Fruit fly (Drosophila melanogaster): ENCODE results near the gene Pect.
A peak's percentile ranks its signal among the peaks of the same experiment; 100 is the strongest.

Pect gene

DNA sequence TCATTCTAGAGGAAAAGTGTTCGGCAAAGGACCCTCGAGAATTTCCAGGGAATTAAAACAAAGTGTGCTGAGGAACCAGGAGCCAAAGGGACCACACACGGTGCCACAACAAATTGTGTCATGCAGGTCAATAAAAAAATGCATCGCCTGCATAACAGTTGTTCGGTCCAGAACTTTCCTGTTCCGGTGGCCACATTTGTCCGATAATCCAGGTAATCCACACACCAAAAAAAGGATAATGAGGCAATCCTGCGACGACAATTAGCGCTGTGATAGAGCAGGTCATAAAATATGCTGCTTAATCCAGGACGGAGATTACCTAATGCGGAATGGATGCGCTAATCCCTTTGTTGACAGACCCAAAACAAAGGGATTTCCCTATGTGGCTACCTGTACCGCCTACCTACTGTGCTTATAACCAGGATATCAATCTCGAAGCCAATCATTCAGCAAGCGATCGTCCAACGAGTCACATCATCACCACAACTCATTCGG is 25.9 kb downstream of the Pect start, which contains the start of gene CG16815:
CG16815 (plus strand) TSS at position 445 of the 495 bp plus-strand sequence.
- peak in 1 of 2 experiments; percentile 87 for TF ChIP-seq tll (GFP tag; optimal IDR thresholded peaks at IDR 0.05)
- no peak for TF ChIP-seq ap (GFP tag; IDR thresholded peaks at IDR 0.05)
- TF ChIP-seq so (GFP tag; IDR thresholded peaks at IDR 0.05) = no peak
- TF ChIP-seq amos (GFP tag; IDR thresholded peaks at IDR 0.05; ENCODE audit: partially characterized antibody) = no peak
- TF ChIP-seq Kr (GFP tag; optimal IDR thresholded peaks at IDR 0.05) = peak; percentile 77
- peak; percentile 91 for TF ChIP-seq cad (GFP tag; optimal IDR thresholded peaks at IDR 0.05)
- no peak for TF ChIP-seq psq (GFP tag; optimal IDR thresholded peaks at IDR 0.05)
- TF ChIP-seq dpn (GFP tag; optimal IDR thresholded peaks at IDR 0.05) = no peak
- no peak for TF ChIP-seq nau (GFP tag; optimal IDR thresholded peaks at IDR 0.05)
- TF ChIP-seq CG14860 (GFP tag; IDR thresholded peaks at IDR 0.05; ENCODE audit: partially characterized antibody) = no peak
- no peak for TF ChIP-seq sens (GFP tag)
- no peak for TF ChIP-seq pho (GFP tag; optimal IDR thresholded peaks at IDR 0.05)
- peak; percentile 21; the same call in 1 of the 2 replicates for TF ChIP-seq gt (GFP tag; IDR thresholded peaks at IDR 0.05)
- no peak for TF ChIP-seq da (GFP tag; optimal IDR thresholded peaks at IDR 0.05)
- TF ChIP-seq CG17359 (tag; optimal IDR thresholded peaks at IDR 0.05) = no peak
- no peak for TF ChIP-seq Atf3 (GFP tag; optimal IDR thresholded peaks at IDR 0.05)
- no peak for TF ChIP-seq CG1603 (tag; optimal IDR thresholded peaks at IDR 0.05)
- TF ChIP-seq CG15479 (GFP tag; optimal IDR thresholded peaks at IDR 0.05) = peak; percentile 100
- TF ChIP-seq YL-1 (GFP tag; optimal IDR thresholded peaks at IDR 0.05) = no peak
- peak; percentile 59 for TF ChIP-seq twi (tag; optimal IDR thresholded peaks at IDR 0.05)
- no peak for TF ChIP-seq esg (GFP tag; conservative IDR thresholded peaks at IDR 0.05)
- peak; percentile 95 for TF ChIP-seq zen (tag; optimal IDR thresholded peaks at IDR 0.05)
- no peak for TF ChIP-seq Poxn (GFP tag; IDR thresholded peaks at IDR 0.05)
- no peak for TF ChIP-seq CG12744 (GFP tag; optimal IDR thresholded peaks at IDR 0.05)

DNA sequence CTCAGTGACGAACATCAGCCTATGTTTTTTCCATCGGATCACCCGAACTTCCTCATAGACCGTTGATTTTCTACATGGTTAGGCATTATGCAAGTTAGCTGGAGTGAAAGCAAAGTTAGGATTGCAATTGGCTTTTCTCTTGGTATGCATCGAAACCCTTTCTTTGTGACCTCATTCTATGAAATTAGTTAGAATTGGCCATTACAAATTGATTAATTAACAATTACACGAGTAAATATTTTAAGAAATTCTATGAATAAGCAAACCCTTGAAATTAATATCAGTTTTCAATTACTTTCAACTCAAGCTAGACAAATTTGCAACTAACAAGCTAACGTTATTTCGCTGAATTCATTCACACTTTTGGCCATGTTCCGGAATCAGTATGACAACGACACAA is 28.2 kb downstream of the Pect start, which contains the start of gene Prosalpha6T:
Prosalpha6T (plus strand) TSS at position 301 of the 400 bp plus-strand sequence.
- no peak for TF ChIP-seq NK7.1 (GFP tag; optimal IDR thresholded peaks at IDR 0.05)
- TF ChIP-seq D (optimal IDR thresholded peaks at IDR 0.05) = no peak
- TF ChIP-seq D (GFP tag; optimal IDR thresholded peaks at IDR 0.05) = no peak
- no peak for TF ChIP-seq CG2712 (tag; optimal IDR thresholded peaks at IDR 0.05)
- no peak for TF ChIP-seq Scr (GFP tag; IDR thresholded peaks at IDR 0.05; ENCODE audit: partially characterized antibody)
- no peak for TF ChIP-seq Ets65A (GFP tag)
- TF ChIP-seq dm (GFP tag; optimal IDR thresholded peaks at IDR 0.05) = no peak
- no peak for TF ChIP-seq chif (GFP tag; optimal IDR thresholded peaks at IDR 0.05)
- TF ChIP-seq lola (GFP tag; optimal IDR thresholded peaks at IDR 0.05) = no peak
- no peak for TF ChIP-seq slou (GFP tag; optimal IDR thresholded peaks at IDR 0.05)
- TF ChIP-seq Neu2 (GFP tag; optimal IDR thresholded peaks at IDR 0.05; ENCODE audit: borderline replicate concordance) = no peak

DNA sequence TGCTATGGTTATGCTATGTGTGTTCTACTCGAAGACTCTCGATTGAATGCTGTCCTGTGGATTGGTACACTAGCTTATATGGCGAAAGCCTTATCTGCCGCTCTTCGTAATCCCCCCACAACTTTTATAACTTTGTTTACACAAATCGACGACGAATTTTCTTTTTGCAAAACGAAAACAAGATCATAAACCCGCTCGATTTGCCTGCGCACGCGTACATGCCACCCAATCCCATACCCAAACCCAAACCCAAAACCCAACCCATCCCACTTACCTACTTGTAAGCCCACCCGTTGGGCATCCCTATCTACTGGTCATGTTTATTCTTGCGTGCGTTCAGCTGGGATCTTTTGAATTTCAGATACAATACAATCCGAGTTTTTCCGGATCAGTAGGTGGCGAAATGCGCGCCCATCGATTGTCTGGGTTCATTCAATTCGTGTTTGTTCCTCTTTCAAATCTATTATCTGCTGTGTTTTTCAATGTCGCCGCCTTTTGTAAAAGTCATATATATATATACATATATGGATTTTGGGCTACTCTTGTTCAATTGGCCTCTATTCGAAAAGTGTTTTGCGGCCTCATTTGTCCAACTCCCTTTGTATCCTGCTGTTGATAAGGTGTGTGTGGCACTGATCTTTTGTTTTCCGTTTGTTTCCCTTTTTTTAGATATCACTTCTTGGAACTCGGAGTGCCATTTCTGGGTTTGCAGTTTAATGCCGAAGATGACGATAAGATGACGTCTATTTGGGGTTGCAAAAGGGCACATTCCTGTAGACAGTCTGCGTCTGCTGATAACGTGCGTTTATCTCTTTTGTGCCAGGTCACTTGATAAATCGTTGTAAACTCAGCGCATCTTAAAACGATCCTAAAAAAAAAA is 31.3 kb downstream of the Pect start, which contains the start of gene Mabi:
Mabi (minus strand) TSS at position 51 of the 880 bp plus-strand sequence.
- TF ChIP-seq CG15479 (GFP tag; optimal IDR thresholded peaks at IDR 0.05) (peak; percentile 100), CG1529 (GFP tag; optimal IDR thresholded peaks at IDR 0.05) (no peak), TFAM (GFP tag; optimal IDR thresholded peaks at IDR 0.05) (no peak), lola (GFP tag; optimal IDR thresholded peaks at IDR 0.05) (no peak), slp2 (GFP tag; optimal IDR thresholded peaks at IDR 0.05) (no peak), Asciz (GFP tag; optimal IDR thresholded peaks at IDR 0.05) (no peak), zen2 (GFP tag; IDR thresholded peaks at IDR 0.05; ENCODE audit: partially characterized antibody) (no peak), CG15073 (GFP tag; optimal IDR thresholded peaks at IDR 0.05) (no peak), ATbp (GFP tag; optimal IDR thresholded peaks at IDR 0.05) (no peak), amos (GFP tag; IDR thresholded peaks at IDR 0.05; ENCODE audit: partially characterized antibody) (no peak), Kr (GFP tag; optimal IDR thresholded peaks at IDR 0.05) (peak; percentile 63), Dip2 (GFP tag; IDR thresholded peaks at IDR 0.05) (no peak), cato (GFP tag; optimal IDR thresholded peaks at IDR 0.05; ENCODE audit: borderline replicate concordance) (no peak), shn (GFP tag; optimal IDR thresholded peaks at IDR 0.05) (no peak), Ets65A (GFP tag) (peak; percentile 36), CG32532 (GFP tag; IDR thresholded peaks at IDR 0.05) (no peak), pros (GFP tag; optimal IDR thresholded peaks at IDR 0.05) (peak; percentile 11)

Data from whole organism, embryonic.